Worm (Caenorhabditis elegans): ENCODE data around the gene ril-2.

- TF ChIP-seq blmp-1 (tag; optimal IDR thresholded peaks at IDR 0.05; ENCODE audit: insufficient read depth) (no peak), snpc-4 (tag; optimal IDR thresholded peaks at IDR 0.05) (no peak), unc-62 (GFP tag; optimal IDR thresholded peaks at IDR 0.05) (no peak), ama-1 (optimal IDR thresholded peaks at IDR 0.05) (no peak), elt-1 (tag; optimal IDR thresholded peaks at IDR 0.05) (no peak), lsy-2 (tag; optimal IDR thresholded peaks at IDR 0.05) (no peak), unc-39 (tag; optimal IDR thresholded peaks at IDR 0.05) (no peak), ceh-16 (tag; optimal IDR thresholded peaks at IDR 0.05) (no peak), nhr-25 (tag; optimal IDR thresholded peaks at IDR 0.05) (no peak), ztf-1 (GFP tag; conservative IDR thresholded peaks at IDR 0.05) (no peak), R02D3.7 (tag; optimal IDR thresholded peaks at IDR 0.05) (no peak), lin-13 (GFP tag; optimal IDR thresholded peaks at IDR 0.05) (no peak), nhr-237 (tag; optimal IDR thresholded peaks at IDR 0.05) (no peak)
These were observed 45.5 kb upstream of the ril-2 start, which contains the start of gene F56H9.8 for ce11 chrV:12644500-12644899.
